Worm (Caenorhabditis elegans) whole organism, L2 larva: Measurements from ENCODE around the gene W09D6.4.

Source experiments
- C34F6.9 ChIP-seq: fragments of 150-350 bp; optimal IDR thresholded peaks from 2 replicates; lab custom pipeline; 2014; ENCODE audit warnings: missing biosample characterization, missing genetic modification characterization
- F13H6.1 ChIP-seq: sonication (generic microtip); optimal IDR thresholded peaks from 2 replicates; lab custom pipeline; 2016; ENCODE audit warnings: missing genetic modification characterization, missing compliant biosample characterization
- R02D3.7 ChIP-seq: fragments of 150-350 bp; optimal IDR thresholded peaks from 2 replicates; lab custom pipeline; 2014; ENCODE audit warnings: missing biosample characterization, missing genetic modification characterization
- Y55F3AM.14 ChIP-seq: fragments of 200-800 bp; sonication (Bioruptor generic); optimal IDR thresholded peaks from 2 replicates; lab custom pipeline; 2018; ENCODE audit warnings: mild to moderate bottlenecking, missing genetic modification characterization, missing compliant biosample characterization
- ZK546.5 ChIP-seq: sonication (generic microtip); optimal IDR thresholded peaks from 2 replicates; lab custom pipeline; 2017; ENCODE audit warnings: missing biosample characterization, missing genetic modification characterization
- alr-1 ChIP-seq: fragments of 150-350 bp; optimal IDR thresholded peaks from 2 replicates; lab custom pipeline; 2014; ENCODE audit warnings: missing biosample characterization, missing genetic modification characterization
- aly-2 ChIP-seq: fragments of 150-350 bp; optimal IDR thresholded peaks from 2 replicates; lab custom pipeline; 2014; ENCODE audit warnings: missing biosample characterization, missing genetic modification characterization
- ama-1 ChIP-seq: fragments of 150-350 bp; optimal IDR thresholded peaks from 2 replicates; lab custom pipeline; 2018; ENCODE audit warnings: inconsistent platforms
- blmp-1 ChIP-seq: sonication (generic microtip); optimal IDR thresholded peaks from 2 replicates; lab custom pipeline; 2017; ENCODE audit warnings: missing genetic modification characterization, mild to moderate bottlenecking, missing compliant biosample characterization, antibody characterized with exemption, moderate library complexity; ENCODE audit not compliant: insufficient read depth
- ceh-82 ChIP-seq: fragments of 150-350 bp; optimal IDR thresholded peaks from 2 replicates; lab custom pipeline; 2014; ENCODE audit warnings: missing biosample characterization, missing genetic modification characterization
- crh-2 ChIP-seq: sonication (generic microtip); optimal IDR thresholded peaks from 2 replicates; lab custom pipeline; 2017; ENCODE audit warnings: missing biosample characterization, missing genetic modification characterization
- dmd-4 ChIP-seq: sonication (generic microtip); optimal IDR thresholded peaks from 2 replicates; lab custom pipeline; 2017; ENCODE audit warnings: missing biosample characterization, missing genetic modification characterization
- elt-1 ChIP-seq: fragments of 150-350 bp; optimal IDR thresholded peaks from 2 replicates; lab custom pipeline; 2014; ENCODE audit warnings: missing biosample characterization, missing genetic modification characterization
- elt-3 ChIP-seq: sonication (generic microtip); optimal IDR thresholded peaks from 2 replicates; lab custom pipeline; 2017; ENCODE audit warnings: missing biosample characterization, missing genetic modification characterization
- fos-1 ChIP-seq: fragments of 150-350 bp; optimal IDR thresholded peaks from 2 replicates; lab custom pipeline; 2014; ENCODE audit warnings: missing biosample characterization, missing genetic modification characterization
- gmeb-1 ChIP-seq: fragments of 150-350 bp; optimal IDR thresholded peaks from 2 replicates; lab custom pipeline; 2014; ENCODE audit warnings: missing biosample characterization, missing genetic modification characterization
- lin-11 ChIP-seq: fragments of 150-350 bp; sonication (generic microtip); optimal IDR thresholded peaks from 2 replicates; lab custom pipeline; 2014; ENCODE audit warnings: missing biosample characterization, missing genetic modification characterization, inconsistent platforms, mixed read lengths
- lin-13 ChIP-seq: fragments of 150-350 bp; optimal IDR thresholded peaks from 2 replicates; lab custom pipeline; 2014; ENCODE audit warnings: missing biosample characterization, missing genetic modification reagents, missing genetic modification characterization
- lin-39 ChIP-seq: fragments of 150-350 bp; optimal IDR thresholded peaks from 2 replicates; lab custom pipeline; 2014; ENCODE audit warnings: missing biosample characterization, missing genetic modification reagents, missing genetic modification characterization
- lsy-2 ChIP-seq, 2 experiments: fragments of 150-350 bp in 1 of 2; sonication (generic microtip) in 1 of 2; optimal IDR thresholded peaks; 2 replicates each; lab custom pipeline; 2014 to 2017; ENCODE audit warnings: missing biosample characterization in 2 of 2, missing genetic modification characterization in 2 of 2
- mab-5 ChIP-seq: fragments of 150-350 bp; optimal IDR thresholded peaks from 2 replicates; lab custom pipeline; 2014; ENCODE audit warnings: missing biosample characterization, missing genetic modification characterization
- mbf-1 ChIP-seq: sonication (generic microtip); optimal IDR thresholded peaks from 2 replicates; lab custom pipeline; 2017; ENCODE audit warnings: missing biosample characterization, missing genetic modification characterization
- mdl-1 ChIP-seq, 2 experiments: fragments of 150-350 bp in 1 of 2; sonication (generic microtip) in 1 of 2; optimal IDR thresholded peaks; 2 replicates each; lab custom pipeline; 2017; ENCODE audit warnings: missing biosample characterization in 2 of 2, missing genetic modification characterization in 2 of 2
- nhr-10 ChIP-seq: sonication (generic microtip); optimal IDR thresholded peaks from 2 replicates; lab custom pipeline; 2017; ENCODE audit warnings: missing biosample characterization, missing genetic modification characterization
- nhr-11 ChIP-seq: fragments of 150-350 bp; optimal IDR thresholded peaks from 2 replicates; lab custom pipeline; 2014; ENCODE audit warnings: missing biosample characterization, missing genetic modification characterization
- nhr-12 ChIP-seq: fragments of 150-350 bp; optimal IDR thresholded peaks from 2 replicates; lab custom pipeline; 2014; ENCODE audit warnings: missing biosample characterization, missing genetic modification characterization
- nhr-129 ChIP-seq: fragments of 150-350 bp; optimal IDR thresholded peaks from 2 replicates; lab custom pipeline; 2014; ENCODE audit warnings: missing biosample characterization, missing genetic modification characterization
- nhr-21 ChIP-seq: fragments of 150-350 bp; optimal IDR thresholded peaks from 2 replicates; lab custom pipeline; 2014; ENCODE audit warnings: missing biosample characterization, missing genetic modification characterization
- nhr-23 ChIP-seq: fragments of 150-350 bp; optimal IDR thresholded peaks from 2 replicates; lab custom pipeline; 2014; ENCODE audit warnings: missing biosample characterization, missing genetic modification reagents, missing genetic modification characterization
- nhr-237 ChIP-seq: fragments of 150-350 bp; optimal IDR thresholded peaks from 2 replicates; lab custom pipeline; 2014; ENCODE audit warnings: missing biosample characterization, missing genetic modification characterization
- nhr-25 ChIP-seq: fragments of 150-350 bp; sonication (generic microtip); optimal IDR thresholded peaks from 3 replicates; lab custom pipeline; 2014; ENCODE audit warnings: missing biosample characterization, missing genetic modification characterization
- nhr-6 ChIP-seq: fragments of 150-350 bp; optimal IDR thresholded peaks from 2 replicates; lab custom pipeline; 2014; ENCODE audit warnings: missing biosample characterization, missing genetic modification characterization
- nhr-77 ChIP-seq: fragments of 150-350 bp; optimal IDR thresholded peaks from 2 replicates; lab custom pipeline; 2014; ENCODE audit warnings: missing biosample characterization, missing genetic modification characterization
- peb-1 ChIP-seq: fragments of 150-350 bp; optimal IDR thresholded peaks from 2 replicates; lab custom pipeline; 2014; ENCODE audit warnings: missing biosample characterization, missing genetic modification characterization
- sem-4 ChIP-seq: fragments of 150-350 bp; optimal IDR thresholded peaks from 2 replicates; lab custom pipeline; 2014; ENCODE audit warnings: missing biosample characterization, missing genetic modification reagents, missing genetic modification characterization
- skn-1 ChIP-seq: sonication (generic microtip); optimal IDR thresholded peaks from 2 replicates; lab custom pipeline; 2017; ENCODE audit warnings: missing biosample characterization, missing genetic modification characterization
- sma-3 ChIP-seq: sonication (generic microtip); optimal IDR thresholded peaks from 2 replicates; lab custom pipeline; 2016; ENCODE audit warnings: missing genetic modification reagents, missing genetic modification characterization, missing compliant biosample characterization
- sma-9 ChIP-seq, 2 experiments: fragments of 150-350 bp in 1 of 2; sonication (generic microtip) in 1 of 2; optimal IDR thresholded peaks; 2 replicates each; lab custom pipeline; 2014 to 2016; ENCODE audit warnings: missing genetic modification characterization in 2 of 2, mild to moderate bottlenecking in 1 of 2, missing biosample characterization in 1 of 2, missing compliant biosample characterization in 1 of 2, missing genetic modification reagents in 1 of 2, moderate library complexity in 1 of 2
- snpc-4 ChIP-seq: fragments of 150-350 bp; optimal IDR thresholded peaks from 2 replicates; lab custom pipeline; 2014; ENCODE audit warnings: missing biosample characterization, missing genetic modification characterization
- unc-39 ChIP-seq: fragments of 150-350 bp; optimal IDR thresholded peaks from 2 replicates; lab custom pipeline; 2014; ENCODE audit warnings: missing biosample characterization, missing genetic modification characterization
- unc-55 ChIP-seq: fragments of 150-350 bp; sonication (generic microtip); optimal IDR thresholded peaks from 3 replicates; lab custom pipeline; 2014; ENCODE audit warnings: missing biosample characterization, missing genetic modification reagents, missing genetic modification characterization
- unc-62 ChIP-seq: fragments of 150-350 bp; optimal IDR thresholded peaks from 2 replicates; lab custom pipeline; 2014; ENCODE audit warnings: missing biosample characterization, missing genetic modification reagents, missing genetic modification characterization
- zag-1 ChIP-seq: fragments of 150-350 bp; optimal IDR thresholded peaks from 2 replicates; lab custom pipeline; 2014; ENCODE audit warnings: missing biosample characterization, missing genetic modification characterization
- ztf-11 ChIP-seq: sonication (generic microtip); optimal IDR thresholded peaks from 2 replicates; lab custom pipeline; 2017; ENCODE audit warnings: missing biosample characterization, missing genetic modification characterization
- ztf-4 ChIP-seq: fragments of 150-350 bp; optimal IDR thresholded peaks from 2 replicates; lab custom pipeline; 2014; ENCODE audit warnings: missing biosample characterization, missing genetic modification characterization

Gene W09D6.4

DNA sequence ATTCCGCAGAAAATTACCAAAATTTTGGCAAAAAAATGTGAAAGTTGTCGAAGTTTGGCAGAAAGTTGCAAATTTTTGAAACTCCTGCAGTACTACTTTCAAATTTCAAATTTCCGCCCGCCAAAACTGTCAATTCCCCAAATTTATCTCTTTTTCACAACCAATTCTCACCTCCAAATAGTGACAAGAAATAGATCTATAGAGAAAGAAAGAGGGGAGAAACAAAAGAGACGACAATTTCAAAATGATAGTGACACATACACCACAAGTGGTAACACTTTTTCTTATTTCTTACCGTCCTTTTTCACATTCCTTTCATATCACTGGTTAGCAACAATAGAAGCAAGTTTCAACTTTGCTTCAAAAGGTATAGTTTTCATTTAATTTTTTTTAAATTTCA is 4.4 kb downstream of the W09D6.4 start:
- no peak for TF ChIP-seq lin-11 (tag; lab: Kevin White, UChicago)
- TF ChIP-seq fos-1 (tag; lab: Kevin White, UChicago) = peak; percentile 31
- no peak for TF ChIP-seq ama-1

DNA sequence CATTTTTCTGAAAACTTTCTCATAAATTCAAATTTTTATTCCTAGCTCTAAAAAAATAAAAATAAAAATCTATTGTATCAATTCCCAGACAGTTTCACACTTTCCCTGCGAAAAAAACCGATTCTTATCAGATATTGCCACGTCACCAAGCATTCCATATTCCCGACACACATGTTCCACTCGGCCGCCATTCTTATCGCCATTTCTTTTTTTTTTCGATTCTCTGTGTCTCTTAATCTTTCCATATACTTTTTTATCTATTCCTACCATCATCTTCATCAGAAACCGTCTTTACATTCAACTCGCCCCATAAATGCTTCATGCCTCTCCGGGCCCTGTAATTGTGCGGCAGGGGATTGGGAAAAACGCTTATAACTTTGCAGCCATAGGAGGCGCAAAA is 7.9 kb downstream of the W09D6.4 start:
- TF ChIP-seq crh-2 (tag; lab: Kevin White, UChicago) (peak; percentile 94), blmp-1 (tag; lab: Kevin White, UChicago) (peak; percentile 27), fos-1 (tag; lab: Kevin White, UChicago) (peak; percentile 82), F13H6.1 (peak; percentile 2), ZK546.5 (tag; lab: Kevin White, UChicago) (no peak)

DNA sequence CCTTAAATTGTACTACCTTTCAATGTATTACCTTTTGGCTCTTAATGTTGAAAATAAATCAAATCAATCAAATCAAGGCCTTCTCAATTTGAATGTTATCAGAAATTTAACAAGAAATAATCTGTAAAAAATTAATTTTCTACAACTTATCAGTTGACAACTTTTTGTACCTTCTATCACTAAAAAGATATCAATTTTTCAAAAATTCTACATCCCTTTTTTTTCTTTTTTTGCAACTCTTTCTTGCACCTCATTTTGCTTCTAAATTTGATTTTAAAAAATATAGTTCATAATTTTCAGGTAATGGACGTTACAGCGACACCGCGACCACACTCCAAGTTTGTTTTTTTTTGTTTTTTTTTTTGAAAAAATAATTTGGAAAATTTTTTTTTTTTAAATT is 8.6 kb downstream of the W09D6.4 start, which contains the start of gene W09D6.5:
Gene W09D6.5 (plus strand): TSS at position 301 of the 400 bp plus-strand sequence.
- TF ChIP-seq lin-11 (tag; lab: Kevin White, UChicago) (no peak), gmeb-1 (tag; lab: Kevin White, UChicago) (no peak), F13H6.1 (no peak), nhr-237 (tag; lab: Kevin White, UChicago) (no peak), lin-39 (tag; lab: Kevin White, UChicago) (no peak), nhr-129 (no peak), skn-1 (tag; lab: Kevin White, UChicago) (no peak), dmd-4 (tag; lab: Kevin White, UChicago) (no peak), lsy-2 (tag; optimal IDR thresholded peaks at IDR 0.05; lab: Kevin White, UChicago) (no peak), C34F6.9 (no peak), crh-2 (tag; lab: Kevin White, UChicago) (no peak), ceh-82 (tag; lab: Kevin White, UChicago) (no peak)
- TF ChIP-seq, all 48 proteins: peak for 0

DNA sequence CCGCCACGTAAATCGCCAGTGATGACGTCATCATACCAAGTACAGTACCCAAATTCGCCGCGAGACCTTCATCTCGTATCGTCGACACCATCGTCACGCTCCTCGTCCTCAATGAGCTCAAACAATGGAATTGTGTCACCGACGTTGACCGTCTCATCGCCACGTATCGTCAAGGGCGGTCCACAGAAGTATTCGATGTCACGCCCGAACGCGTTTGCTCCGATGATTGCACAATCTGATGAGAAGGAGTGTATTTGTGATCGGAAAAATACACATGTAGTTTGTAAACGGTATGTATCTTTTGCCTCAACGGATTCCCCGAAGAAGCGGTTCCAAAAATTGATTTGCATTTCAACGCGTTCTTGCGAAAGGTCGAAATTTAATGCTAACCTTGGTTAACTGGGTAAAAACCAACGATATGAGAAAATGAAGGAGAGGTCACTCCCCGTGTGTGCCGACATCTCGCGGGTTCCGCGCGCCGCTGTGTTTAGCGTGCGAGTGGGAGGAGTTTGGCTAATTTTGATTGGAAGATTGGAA is 10.6 kb downstream of the W09D6.4 start:
- TF ChIP-seq unc-55 (GFP tag; lab: Kevin White, UChicago) (peak; percentile 2), fos-1 (tag; lab: Kevin White, UChicago) (peak; percentile 10), aly-2 (tag; lab: Kevin White, UChicago) (no peak), nhr-25 (tag; lab: Kevin White, UChicago) (peak; percentile 9), mab-5 (no peak), skn-1 (tag; lab: Kevin White, UChicago) (no peak), mbf-1 (tag; lab: Kevin White, UChicago) (no peak), Y55F3AM.14 (GFP tag; lab: Kevin White, UChicago) (no peak), dmd-4 (tag; lab: Kevin White, UChicago) (no peak), unc-62 (GFP tag; lab: Kevin White, UChicago) (no peak), ztf-11 (tag; lab: Kevin White, UChicago) (no peak), sem-4 (no peak), C34F6.9 (no peak), nhr-10 (tag; lab: Kevin White, UChicago) (no peak), nhr-21 (tag; lab: Kevin White, UChicago) (peak; percentile 77), nhr-12 (tag; lab: Kevin White, UChicago) (no peak), lsy-2 (tag; optimal IDR thresholded peaks at IDR 0.05; lab: Kevin White, UChicago) (peak; percentile 2 to 45), ceh-82 (tag; lab: Kevin White, UChicago) (no peak), R02D3.7 (tag; lab: Kevin White, UChicago) (no peak), zag-1 (tag; lab: Kevin White, UChicago) (no peak), sma-3 (GFP tag; lab: Kevin White, UChicago) (peak; percentile 65), nhr-77 (tag; lab: Kevin White, UChicago) (no peak), nhr-237 (tag; lab: Kevin White, UChicago) (no peak), lin-39 (tag; lab: Kevin White, UChicago) (no peak), ztf-4 (tag; lab: Kevin White, UChicago) (no peak), unc-39 (tag; lab: Kevin White, UChicago) (no peak), lin-13 (GFP tag; lab: Kevin White, UChicago) (peak; percentile 63), ama-1 (peak; percentile 98), elt-3 (tag; lab: Kevin White, UChicago) (no peak), ZK546.5 (tag; lab: Kevin White, UChicago) (no peak), F13H6.1 (no peak), alr-1 (tag; lab: Kevin White, UChicago) (no peak), lin-11 (tag; lab: Kevin White, UChicago) (no peak), blmp-1 (tag; lab: Kevin White, UChicago) (no peak), sma-9 (GFP tag; optimal IDR thresholded peaks at IDR 0.05; lab: Kevin White, UChicago) (peak; percentile 5), sma-9 (tag; optimal IDR thresholded peaks at IDR 0.05; lab: Kevin White, UChicago) (no peak), nhr-129 (no peak), mdl-1 (tag; optimal IDR thresholded peaks at IDR 0.05; lab: Kevin White, UChicago) (no peak), nhr-6 (tag; lab: Kevin White, UChicago) (no peak), nhr-11 (tag; lab: Kevin White, UChicago) (no peak), snpc-4 (tag; lab: Kevin White, UChicago) (peak; percentile 97), elt-1 (tag; lab: Kevin White, UChicago) (no peak), peb-1 (tag; lab: Kevin White, UChicago) (no peak), nhr-23 (no peak)
